Worm (Caenorhabditis elegans) whole organism, young adult: ENCODE measurements around the gene Y54E2A.10.

Source experiments
- F10E7.11 ChIP-seq: sonication (generic microtip); optimal IDR thresholded peaks from 2 replicates; lab custom pipeline; 2017; ENCODE audit warnings: mild to moderate bottlenecking, missing genetic modification characterization, moderate library complexity, missing compliant biosample characterization
- akir-1 ChIP-seq: fragments of 200-800 bp; sonication (Bioruptor generic); optimal IDR thresholded peaks from 2 replicates; lab custom pipeline; 2018; ENCODE audit warnings: mild to moderate bottlenecking, missing genetic modification characterization, moderate library complexity, missing compliant biosample characterization
- aptf-3 ChIP-seq: fragments of 200-800 bp; sonication (Bioruptor generic); IDR thresholded peaks from 2 replicates; pipeline ENCODE4 v1.3.6; 2022; ENCODE audit warnings: missing genetic modification characterization, missing compliant biosample characterization
- cebp-1 ChIP-seq, 2 experiments: fragments of 200-800 bp in 1 of 2; sonication (Bioruptor generic) in 1 of 2; sonication (generic microtip) in 1 of 2; IDR thresholded peaks in 1 of 2; optimal IDR thresholded peaks in 1 of 2; 2 replicates each; pipeline versions ENCODE4 v1.3.6 to Lab custom; 2017 to 2022; ENCODE audit warnings: missing compliant biosample characterization in 2 of 2, missing genetic modification characterization in 2 of 2, mild to moderate bottlenecking in 1 of 2, missing genetic modification reagents in 1 of 2, moderate library complexity in 1 of 2
- ceh-58 ChIP-seq: fragments of 200-800 bp; sonication (Bioruptor generic); IDR thresholded peaks from 2 replicates; pipeline ENCODE4 v1.3.6; 2022; ENCODE audit warnings: missing genetic modification characterization, missing compliant biosample characterization
- ceh-91 ChIP-seq: fragments of 200-800 bp; sonication (Bioruptor generic); IDR thresholded peaks from 2 replicates; pipeline ENCODE4 v1.3.6; 2022; ENCODE audit warnings: missing genetic modification reagents, missing genetic modification characterization, missing compliant biosample characterization
- hrde-1 ChIP-seq: sonication (generic microtip); optimal IDR thresholded peaks from 2 replicates; lab custom pipeline; 2016; ENCODE audit warnings: missing genetic modification characterization, mild to moderate bottlenecking, missing compliant biosample characterization, moderate library complexity, missing genotype, missing genetic modification reagents, borderline replicate concordance
- madf-3 ChIP-seq: fragments of 200-800 bp; sonication (Bioruptor generic); IDR thresholded peaks from 2 replicates; pipeline ENCODE4 v1.3.6; 2022; ENCODE audit warnings: missing genetic modification reagents, missing genetic modification characterization, missing compliant biosample characterization
- snpc-1.3 ChIP-seq: sonication (generic microtip); optimal IDR thresholded peaks from 2 replicates; lab custom pipeline; 2017; ENCODE audit warnings: missing genetic modification characterization, mild to moderate bottlenecking, missing compliant biosample characterization, antibody characterized with exemption, moderate library complexity, missing genotype, missing genetic modification reagents; ENCODE audit not compliant: insufficient read depth
- sptf-2 ChIP-seq: fragments of 200-800 bp; sonication (Bioruptor generic); optimal IDR thresholded peaks from 2 replicates; lab custom pipeline; 2018; ENCODE audit warnings: mild to moderate bottlenecking, missing genetic modification characterization, missing compliant biosample characterization
- unc-130 ChIP-seq: sonication (generic microtip); optimal IDR thresholded peaks from 2 replicates; lab custom pipeline; 2016; ENCODE audit warnings: missing genetic modification reagents, missing genetic modification characterization, missing compliant biosample characterization

DNA sequence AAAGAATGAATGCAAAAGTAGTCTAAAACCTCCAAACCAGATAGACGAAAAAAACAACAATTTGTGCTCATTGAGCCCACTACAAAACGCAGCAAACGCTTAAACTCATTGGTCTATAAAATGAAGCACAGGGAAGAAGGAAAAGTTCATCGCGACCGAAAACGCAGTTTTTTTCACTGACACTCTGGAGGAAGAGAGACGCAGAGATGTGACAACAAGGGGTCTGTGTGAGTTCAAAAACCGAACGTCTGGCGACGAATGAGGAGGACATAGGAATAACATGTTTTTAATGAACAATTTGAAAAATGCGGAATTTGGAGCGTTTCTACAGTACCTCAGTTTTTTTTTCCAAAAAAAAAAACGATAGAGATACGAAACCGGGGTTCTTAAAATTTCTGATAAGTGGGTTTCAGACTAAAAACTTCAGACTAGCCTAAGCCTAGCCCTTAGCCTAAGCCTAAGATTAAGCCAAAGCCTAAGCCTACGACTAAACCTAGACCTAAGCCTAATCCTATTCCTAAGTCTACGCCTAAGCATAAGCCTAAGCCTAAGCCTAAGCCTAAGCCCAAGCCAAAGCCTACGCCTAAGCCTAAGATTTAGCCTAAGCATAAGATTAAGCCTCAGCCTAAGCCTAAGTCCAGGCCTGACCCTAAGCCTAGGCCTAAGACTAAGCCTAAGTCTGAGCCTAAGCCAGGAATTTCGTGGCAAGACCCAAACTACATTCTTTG, 28.6 kb downstream of the Y54E2A.10 start:
- no peak for TF ChIP-seq cebp-1 (GFP tag; IDR thresholded peaks at IDR 0.05; lab: Robert Waterston, UW)
- TF ChIP-seq cebp-1 (tag; optimal IDR thresholded peaks at IDR 0.05; lab: Kevin White, UChicago) = no peak
- no peak for TF ChIP-seq akir-1 (GFP tag; lab: Kevin White, UChicago)
- no peak for TF ChIP-seq unc-130 (GFP tag; lab: Kevin White, UChicago)
- no peak for TF ChIP-seq ceh-58
- no peak for TF ChIP-seq ceh-91 (GFP tag; lab: Robert Waterston, UW)
- TF ChIP-seq hrde-1 (tag; lab: Kevin White, UChicago) = no peak
- TF ChIP-seq sptf-2 (GFP tag; lab: Kevin White, UChicago) = no peak
- TF ChIP-seq madf-3 (GFP tag; lab: Robert Waterston, UW) = no peak
- TF ChIP-seq aptf-3 (GFP tag; lab: Robert Waterston, UW) = no peak
- TF ChIP-seq F10E7.11 = no peak
- TF ChIP-seq snpc-1.3 (tag; lab: Kevin White, UChicago) = no peak
